Worm (Caenorhabditis elegans): Measurements from ENCODE around the gene pap-2.
A peak's percentile ranks its signal among the peaks of the same experiment; 100 is the strongest.

pap-2 gene

DNA sequence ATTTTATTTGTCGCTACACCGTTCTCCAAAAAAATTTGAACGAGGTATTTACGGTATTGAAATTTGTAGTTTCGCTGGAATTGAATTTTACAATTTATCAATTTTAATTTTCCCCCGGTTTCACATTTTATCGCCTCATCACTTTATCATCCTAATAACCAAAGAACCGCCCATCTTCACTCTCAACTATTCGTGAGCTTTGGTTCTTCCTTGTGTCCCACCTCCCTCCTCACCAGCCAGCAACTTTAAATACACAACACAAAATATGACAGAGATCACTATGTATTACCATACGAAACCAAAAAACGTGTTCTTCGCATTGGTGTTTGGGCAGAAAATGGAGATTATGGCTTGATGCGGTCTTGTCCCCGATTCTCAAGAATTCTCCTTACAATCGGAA, 5.1 kb downstream of the pap-2 start:
- TF ChIP-seq snpc-4 (tag; optimal IDR thresholded peaks at IDR 0.05) (no peak), pha-4 (tag; optimal IDR thresholded peaks at IDR 0.05) (peak; percentile 18), nhr-77 (tag; optimal IDR thresholded peaks at IDR 0.05) (no peak), pqm-1 (tag; optimal IDR thresholded peaks at IDR 0.05) (peak; percentile 87), elt-2 (tag; optimal IDR thresholded peaks at IDR 0.05) (peak; percentile 68), lin-39 (tag; optimal IDR thresholded peaks at IDR 0.05) (peak; percentile 34), ama-1 (optimal IDR thresholded peaks at IDR 0.05) (peak; percentile 35), eor-1 (tag; optimal IDR thresholded peaks at IDR 0.05) (no peak), nfya-1 (tag; optimal IDR thresholded peaks at IDR 0.05; ENCODE audit: insufficient read depth) (peak; percentile 3)

DNA sequence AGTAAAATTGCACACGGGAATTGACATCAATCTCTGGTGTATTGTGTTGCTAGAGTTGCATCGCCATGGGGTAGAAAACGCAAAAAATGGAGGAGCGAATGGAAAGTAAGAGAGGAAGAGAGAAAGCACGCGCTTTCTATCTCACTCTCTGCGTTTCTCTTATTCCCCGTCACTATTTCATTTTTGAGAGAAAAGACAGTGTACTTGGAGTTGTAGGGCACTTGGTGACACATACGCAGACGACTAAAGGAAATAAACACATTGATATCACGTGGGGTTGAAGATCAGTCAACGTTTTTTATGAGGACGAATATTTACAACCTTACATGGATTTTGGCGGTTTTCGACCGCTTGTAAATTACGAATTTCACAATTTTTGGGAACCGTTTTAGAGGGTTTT, 5.8 kb downstream of the pap-2 start:
- TF ChIP-seq lin-39 (tag; optimal IDR thresholded peaks at IDR 0.05) (peak; percentile 86), ceh-82 (tag; optimal IDR thresholded peaks at IDR 0.05) (no peak), ceh-16 (tag; optimal IDR thresholded peaks at IDR 0.05) (no peak), elt-1 (tag; optimal IDR thresholded peaks at IDR 0.05) (peak; percentile 73), fkh-2 (tag; optimal IDR thresholded peaks at IDR 0.05) (peak; percentile 88), egl-5 (tag; optimal IDR thresholded peaks at IDR 0.05) (peak; percentile 92), nhr-12 (tag; optimal IDR thresholded peaks at IDR 0.05) (no peak), ceh-28 (tag; optimal IDR thresholded peaks at IDR 0.05) (peak; percentile 81), elt-2 (tag; optimal IDR thresholded peaks at IDR 0.05) (peak; percentile 91), skn-1 (tag; optimal IDR thresholded peaks at IDR 0.05) (peak; percentile 86), eor-1 (tag; optimal IDR thresholded peaks at IDR 0.05) (no peak), jun-1 (tag; optimal IDR thresholded peaks at IDR 0.05) (peak; percentile 97), nhr-76 (tag; optimal IDR thresholded peaks at IDR 0.05) (peak; percentile 67), ZK546.5 (tag; optimal IDR thresholded peaks at IDR 0.05) (no peak), tbx-2 (tag; optimal IDR thresholded peaks at IDR 0.05) (peak; percentile 74), fos-1 (tag; optimal IDR thresholded peaks at IDR 0.05) (no peak), daf-12 (tag; optimal IDR thresholded peaks at IDR 0.05) (peak; percentile 10), ceh-9 (tag; optimal IDR thresholded peaks at IDR 0.05) (no peak), elt-3 (tag; optimal IDR thresholded peaks at IDR 0.05) (peak in 2 of 3 experiments; percentile 9 to 91), ama-1 (optimal IDR thresholded peaks at IDR 0.05) (peak; percentile 75), ztf-4 (tag; optimal IDR thresholded peaks at IDR 0.05) (peak; percentile 75), hmg-11 (tag; optimal IDR thresholded peaks at IDR 0.05) (peak; percentile 87), nhr-23 (tag; optimal IDR thresholded peaks at IDR 0.05) (peak; percentile 96), nhr-28 (tag; optimal IDR thresholded peaks at IDR 0.05) (no peak), mdl-1 (tag; optimal IDR thresholded peaks at IDR 0.05) (peak; percentile 100), unc-62 (GFP tag; optimal IDR thresholded peaks at IDR 0.05) (peak; percentile 91), mml-1 (tag; optimal IDR thresholded peaks at IDR 0.05) (peak; percentile 69), R02D3.7 (tag; optimal IDR thresholded peaks at IDR 0.05) (peak; percentile 52), nhr-11 (tag; optimal IDR thresholded peaks at IDR 0.05) (peak; percentile 98), nfya-1 (tag; optimal IDR thresholded peaks at IDR 0.05; ENCODE audit: insufficient read depth) (peak; percentile 94), pqm-1 (tag; optimal IDR thresholded peaks at IDR 0.05) (peak; percentile 98), snpc-4 (tag; optimal IDR thresholded peaks at IDR 0.05) (peak; percentile 42), nhr-43 (tag; optimal IDR thresholded peaks at IDR 0.05; ENCODE audit: poor library complexity, severe bottlenecking) (peak; percentile 97), nhr-25 (tag; optimal IDR thresholded peaks at IDR 0.05) (peak; percentile 97), fkh-10 (GFP tag; optimal IDR thresholded peaks at IDR 0.05) (no peak), lsy-12 (tag; optimal IDR thresholded peaks at IDR 0.05) (peak; percentile 86), pha-4 (tag; optimal IDR thresholded peaks at IDR 0.05) (peak; percentile 99), egl-27 (tag; optimal IDR thresholded peaks at IDR 0.05) (peak; percentile 41), lin-15B (tag; optimal IDR thresholded peaks at IDR 0.05) (peak; percentile 63), sea-2 (GFP tag; optimal IDR thresholded peaks at IDR 0.05) (no peak)

DNA sequence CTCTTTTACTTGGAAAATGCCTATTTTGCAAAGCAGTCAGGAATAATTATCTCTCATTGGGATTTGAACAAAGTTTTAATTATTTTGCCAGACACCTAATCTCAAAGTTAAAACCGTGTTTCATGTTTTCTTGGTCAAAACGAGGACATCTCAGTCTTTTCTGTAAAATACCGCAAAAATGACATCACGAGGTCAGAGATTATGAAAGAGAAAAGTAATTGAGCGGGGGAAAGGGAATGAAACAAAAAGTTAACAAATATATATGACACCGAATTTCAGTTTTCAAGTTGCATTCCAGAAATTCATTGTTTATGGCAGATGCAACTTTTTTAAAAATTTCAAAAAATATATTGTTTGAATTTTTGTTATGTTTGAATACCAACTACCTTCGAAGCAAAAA, 6.6 kb downstream of the pap-2 start:
- TF ChIP-seq nhr-11 (tag; optimal IDR thresholded peaks at IDR 0.05): peak; percentile 34
- peak; percentile 12 for TF ChIP-seq ama-1 (optimal IDR thresholded peaks at IDR 0.05)
- TF ChIP-seq R02D3.7 (tag; optimal IDR thresholded peaks at IDR 0.05): no peak
- TF ChIP-seq nhr-23 (tag; optimal IDR thresholded peaks at IDR 0.05): peak; percentile 44
- TF ChIP-seq nhr-67 (tag; optimal IDR thresholded peaks at IDR 0.05): no peak

Measured in whole organism, L3 larva.